Worm (Caenorhabditis elegans) whole organism, mixed stage, embryonic: ENCODE measurements around the gene F13D11.4.

Experiments used
- ceh-43 ChIP-seq: fragments of 200-800 bp; sonication (Bioruptor generic); optimal IDR thresholded peaks from 2 replicates; lab custom pipeline; 2018; ENCODE audit warnings: mild to moderate bottlenecking, missing genetic modification characterization, moderate library complexity, missing compliant biosample characterization
- ces-1 ChIP-seq: fragments of 150-350 bp; optimal IDR thresholded peaks from 2 replicates; lab custom pipeline; 2014; ENCODE audit warnings: missing biosample characterization, missing genetic modification reagents, missing genetic modification characterization
- nhr-237 ChIP-seq: fragments of 150-350 bp; optimal IDR thresholded peaks from 2 replicates; lab custom pipeline; 2014; ENCODE audit warnings: missing biosample characterization, missing genetic modification characterization
- nhr-28 ChIP-seq: fragments of 150-350 bp; optimal IDR thresholded peaks from 2 replicates; lab custom pipeline; 2014; ENCODE audit warnings: missing biosample characterization, missing genetic modification characterization
- nhr-76 ChIP-seq: sonication (generic microtip); optimal IDR thresholded peaks from 2 replicates; lab custom pipeline; 2017; ENCODE audit warnings: missing biosample characterization, missing genetic modification characterization
- tbx-8 ChIP-seq: fragments of 200-800 bp; sonication (Bioruptor generic); optimal IDR thresholded peaks from 2 replicates; lab custom pipeline; 2018; ENCODE audit warnings: mild to moderate bottlenecking, missing genetic modification characterization, moderate library complexity, missing compliant biosample characterization
- ztf-11 ChIP-seq: fragments of 150-350 bp; optimal IDR thresholded peaks from 2 replicates; lab custom pipeline; 2014; ENCODE audit warnings: missing biosample characterization, missing genetic modification characterization

- TF ChIP-seq nhr-28 (tag; lab: Kevin White, UChicago) (no peak), tbx-8 (GFP tag; lab: Kevin White, UChicago) (no peak), ztf-11 (no peak), nhr-237 (no peak), ceh-43 (GFP tag; lab: Kevin White, UChicago) (no peak), nhr-76 (no peak), ces-1 (GFP tag; lab: Kevin White, UChicago) (peak; percentile 24)
Observed at ce11 chrX:5875567-5875966, 41.0 kb upstream of the F13D11.4 start, which contains the start of gene F49E10.4.
